Worm (Caenorhabditis elegans) whole organism, young adult: ENCODE measurements around the gene C27B7.2.
A peak's percentile ranks its signal among the peaks of the same experiment; 100 is the strongest.

ENCODE experiments used
- Y53F4B.3 ChIP-seq: fragments of 200-800 bp; sonication (Bioruptor generic); IDR thresholded peaks from 2 replicates; pipeline ENCODE4 v1.3.6; 2022; ENCODE audit warnings: missing genetic modification reagents, missing genetic modification characterization, missing compliant biosample characterization
- ZK185.1 ChIP-seq: sonication (generic microtip); optimal IDR thresholded peaks from 2 replicates; lab custom pipeline; 2016; ENCODE audit warnings: mild to moderate bottlenecking, missing genetic modification characterization, missing compliant biosample characterization; ENCODE audit not compliant: poor library complexity, severe bottlenecking

DNA sequence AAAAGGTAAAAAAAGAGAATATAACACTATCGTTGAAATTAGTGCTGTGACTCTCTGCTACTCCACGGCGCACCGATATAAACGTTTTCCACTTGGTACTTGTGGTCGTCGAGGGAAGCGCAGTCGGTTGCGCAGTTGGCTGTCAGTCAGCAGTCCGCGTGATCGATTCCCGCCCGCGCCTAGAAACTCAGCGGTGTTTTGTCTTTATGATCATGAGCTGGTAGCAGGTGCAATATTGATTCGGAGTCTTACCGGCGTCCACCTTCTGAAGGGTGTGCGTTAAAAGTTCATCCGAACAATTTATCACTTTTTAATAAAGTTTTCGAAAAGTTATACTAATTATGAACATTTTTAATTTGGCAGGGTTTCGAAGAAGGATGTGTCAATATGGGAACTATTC, 34.4 kb downstream of the C27B7.2 start:
- TF ChIP-seq ZK185.1 (tag; lab: Kevin White, UChicago) (peak; percentile 91), Y53F4B.3 (GFP tag; lab: Robert Waterston, UW) (0 out of 2 replicates have a peak, but pooled peaks have one; percentile 15)
